Fruit fly (Drosophila melanogaster): Measurements from ENCODE around the gene Nup153.

- no peak for TF ChIP-seq CG17806 (tag; optimal IDR thresholded peaks at IDR 0.05)
- TF ChIP-seq CG9948 (tag; optimal IDR thresholded peaks at IDR 0.05), result no peak
These were observed 49.4 kb downstream of the Nup153 start for dm6 chrX:16648435-16648781.

All from whole organism, pupa.